Fruit fly (Drosophila melanogaster): Measurements from ENCODE around the gene Ucp4C.

Gene Ucp4C

DNA sequence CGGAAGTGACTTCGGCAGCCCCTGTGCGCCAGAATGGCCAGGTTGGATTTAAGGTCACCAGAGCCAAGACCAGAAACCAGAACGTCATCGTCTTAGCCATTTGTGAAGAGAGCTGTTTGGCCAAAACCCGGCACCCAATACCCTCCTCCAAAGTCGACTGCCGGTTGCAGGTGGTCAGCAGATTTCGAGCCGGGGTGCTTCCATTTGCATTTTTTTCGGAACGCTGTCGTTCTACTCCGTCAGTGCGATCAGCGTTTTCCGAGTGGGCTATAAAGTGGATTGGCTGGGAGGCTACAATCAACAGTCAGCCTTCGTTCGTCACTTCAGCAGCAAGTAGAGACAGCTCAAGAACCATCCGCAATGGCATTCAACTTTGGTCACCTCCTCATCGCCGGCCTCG lies 11.7 kb upstream of the Ucp4C start, which contains the start of the genes CG13998 and Vm26Ab:
TSS of gene CG13998 (minus strand) at position 114 of the 400 bp plus-strand sequence.
TSS of gene Vm26Ab (plus strand) at position 299 of the 400 bp plus-strand sequence.
- TF ChIP-seq CTCF (optimal IDR thresholded peaks at IDR 0.05): no peak
- TF ChIP-seq CG8478 (optimal IDR thresholded peaks at IDR 0.05): no peak

DNA sequence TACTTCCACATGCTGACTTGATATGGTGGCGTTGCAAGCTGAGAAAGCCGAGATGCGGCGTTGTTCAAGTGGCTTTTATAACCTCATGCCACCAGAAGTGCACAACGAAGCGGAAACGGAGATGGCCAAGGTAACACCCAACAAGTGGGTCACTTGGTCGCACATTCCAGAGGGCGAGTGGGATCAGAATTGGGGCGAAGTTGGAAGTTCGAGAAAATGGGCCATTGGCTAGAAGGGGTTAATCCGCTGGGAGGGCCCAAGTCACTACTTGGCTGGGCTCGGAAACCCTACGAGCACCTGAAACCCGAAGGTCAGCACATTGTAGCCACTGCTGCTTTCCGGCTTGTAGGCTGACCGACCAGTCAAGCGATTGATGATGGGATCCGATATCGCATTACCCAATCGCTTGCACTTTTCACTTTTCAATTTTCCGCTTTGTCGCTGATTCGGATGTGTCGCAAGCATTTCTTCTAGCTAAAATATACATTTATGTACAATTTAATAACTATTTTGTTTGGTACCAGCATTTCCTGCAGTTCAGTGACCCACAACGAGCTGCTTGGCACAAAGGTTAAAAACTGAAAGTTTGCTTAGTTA lies 9.7 kb upstream of the Ucp4C start, which contains the start of gene Vm26Ac:
TSS of gene Vm26Ac (minus strand) at position 51 of the 597 bp plus-strand sequence.
- TF ChIP-seq CTCF (optimal IDR thresholded peaks at IDR 0.05) (no peak), CG8478 (optimal IDR thresholded peaks at IDR 0.05) (no peak)

DNA sequence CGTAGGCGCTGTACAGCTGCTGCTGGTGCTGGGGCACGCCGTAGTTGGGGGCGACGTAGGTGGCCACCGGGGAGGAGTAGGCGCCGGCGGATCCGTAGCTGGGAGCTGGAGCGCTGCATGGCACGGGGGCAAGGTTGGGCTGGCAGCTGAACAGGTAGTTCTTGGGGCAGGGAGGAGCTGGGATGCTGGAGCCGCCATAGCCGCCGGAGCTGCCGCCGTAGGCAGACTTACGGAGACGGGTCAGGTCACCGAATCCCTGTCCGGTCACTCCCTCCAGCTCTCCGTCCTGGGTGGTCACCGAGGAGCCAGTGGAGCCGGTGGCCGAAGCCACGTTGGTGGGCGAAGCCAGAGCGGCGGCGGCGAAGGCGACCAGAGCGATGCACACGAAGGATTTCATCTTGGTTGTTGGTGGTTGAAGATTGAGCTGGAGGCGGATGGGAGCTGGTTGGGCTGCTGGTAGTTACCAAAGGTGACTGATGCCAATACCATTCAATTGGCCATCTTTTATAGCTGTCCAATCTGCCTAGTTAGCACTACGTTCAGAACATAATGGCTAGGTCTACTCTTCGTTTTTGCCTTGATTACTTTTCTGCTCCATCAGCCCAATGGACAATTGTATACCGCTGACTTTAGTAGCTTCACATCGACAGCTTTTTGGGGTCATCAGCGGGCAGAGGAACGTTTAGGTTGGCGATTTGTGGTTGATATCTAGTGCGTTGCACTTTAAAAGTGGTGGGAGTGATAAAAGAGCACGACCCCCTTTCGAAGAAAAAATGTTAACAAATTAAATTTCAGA lies 8.3 kb upstream of the Ucp4C start, which contains the start of gene Vm26Aa:
TSS of gene Vm26Aa (minus strand) at position 478 of the 796 bp plus-strand sequence.
- TF ChIP-seq CG8478 (optimal IDR thresholded peaks at IDR 0.05) (no peak), CTCF (optimal IDR thresholded peaks at IDR 0.05) (no peak)

DNA sequence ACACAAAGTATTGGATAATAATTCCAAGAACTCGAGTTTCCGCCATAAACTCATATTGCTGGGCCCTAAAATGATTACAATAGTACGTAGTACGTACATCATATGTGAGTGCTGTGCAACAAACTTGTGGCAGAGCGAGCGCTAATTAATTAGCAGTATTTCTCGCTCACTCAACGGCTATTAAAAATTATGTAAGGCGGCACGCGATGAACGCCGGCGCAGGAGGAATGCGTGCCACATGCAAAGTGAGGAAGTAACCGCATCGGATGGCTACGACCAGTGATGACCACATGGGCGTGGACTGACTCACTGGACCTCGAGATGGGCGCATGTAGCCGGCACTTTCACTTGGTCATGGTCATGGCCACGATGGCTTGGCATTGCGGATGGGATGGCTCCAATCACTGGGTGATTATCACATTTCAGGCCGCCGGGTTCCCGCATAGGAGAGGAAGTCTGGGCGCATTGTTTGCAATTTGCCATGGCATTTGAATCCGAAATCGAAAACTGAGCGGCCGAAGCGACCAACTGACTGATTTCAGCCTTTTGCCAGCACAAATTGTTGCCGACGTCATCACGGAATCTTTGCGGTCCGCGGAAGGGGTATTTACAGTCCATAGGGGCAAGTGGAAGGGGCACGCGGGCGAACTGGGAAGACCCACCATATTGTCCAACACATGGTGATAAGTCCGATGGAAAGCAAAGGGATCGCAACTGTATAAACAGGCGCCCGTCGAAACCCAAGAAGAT lies 7.0 kb upstream of the Ucp4C start:
- no peak for TF ChIP-seq CG8478 (optimal IDR thresholded peaks at IDR 0.05)

DNA sequence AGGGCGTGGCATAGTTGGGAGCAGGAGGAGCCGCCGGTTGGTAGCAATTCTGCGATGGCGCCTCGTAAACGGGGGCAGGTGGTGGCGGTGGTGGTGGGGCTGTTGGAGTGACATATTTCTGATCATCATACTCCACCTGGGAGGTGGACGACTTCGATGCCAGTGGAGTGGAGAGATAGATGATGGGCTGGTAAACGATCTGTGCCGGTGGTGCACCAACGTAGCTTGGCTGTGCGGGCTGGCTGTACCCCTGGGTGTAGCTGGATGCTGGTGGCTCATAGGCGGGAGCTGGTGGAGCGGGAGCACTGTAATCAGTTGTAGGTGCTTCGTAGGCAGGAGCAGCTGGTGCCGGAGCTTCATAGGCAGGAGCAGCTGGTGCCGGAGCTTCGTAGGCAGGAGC lies 5.1 kb upstream of the Ucp4C start:
- no peak for TF ChIP-seq CTCF (optimal IDR thresholded peaks at IDR 0.05)
- no peak for TF ChIP-seq CG8478 (optimal IDR thresholded peaks at IDR 0.05)

DNA sequence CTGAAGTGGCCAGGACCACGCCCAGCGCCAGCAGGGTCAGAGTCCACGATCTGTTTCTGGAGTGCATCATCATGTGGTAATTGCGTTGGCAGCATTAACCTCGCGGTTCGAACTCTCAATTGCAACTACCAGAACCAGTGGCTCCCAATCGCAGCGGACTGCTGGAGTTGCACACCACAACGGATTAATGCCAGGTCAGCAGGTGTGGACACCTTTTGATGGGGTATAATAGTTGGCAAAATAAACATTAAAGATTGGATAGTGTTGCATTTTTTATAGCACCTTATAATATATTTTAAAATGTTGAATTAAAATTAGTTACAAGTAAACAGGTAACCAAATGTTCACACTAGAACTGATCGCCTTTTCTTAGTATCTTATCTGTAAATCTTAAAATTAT lies 4.2 kb upstream of the Ucp4C start:
- TF ChIP-seq CG8478 (optimal IDR thresholded peaks at IDR 0.05) (no peak), CTCF (optimal IDR thresholded peaks at IDR 0.05) (no peak)

DNA sequence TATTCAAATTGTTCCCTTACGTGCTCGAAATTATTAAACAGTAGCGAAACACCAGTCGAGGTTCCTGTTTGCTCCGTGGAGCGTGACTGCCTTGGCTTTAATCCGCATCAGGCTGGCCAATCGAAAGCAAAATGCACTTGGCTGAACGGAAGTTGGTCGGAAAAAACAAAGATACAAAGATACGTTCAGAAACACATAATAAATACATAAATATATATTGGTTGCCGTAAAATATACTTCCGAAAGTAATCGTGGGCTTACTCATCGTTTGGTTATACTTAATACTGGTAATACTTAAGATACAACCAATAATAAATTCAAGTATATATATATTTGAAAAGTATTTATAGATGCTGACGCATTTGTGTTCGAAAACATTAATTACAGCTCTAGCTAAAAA lies 3.5 kb upstream of the Ucp4C start, which contains the start of gene psd:
TSS of gene psd (minus strand) at position 101 of the 400 bp plus-strand sequence.
- TF ChIP-seq CTCF (optimal IDR thresholded peaks at IDR 0.05): no peak
- TF ChIP-seq CG8478 (optimal IDR thresholded peaks at IDR 0.05): no peak

DNA sequence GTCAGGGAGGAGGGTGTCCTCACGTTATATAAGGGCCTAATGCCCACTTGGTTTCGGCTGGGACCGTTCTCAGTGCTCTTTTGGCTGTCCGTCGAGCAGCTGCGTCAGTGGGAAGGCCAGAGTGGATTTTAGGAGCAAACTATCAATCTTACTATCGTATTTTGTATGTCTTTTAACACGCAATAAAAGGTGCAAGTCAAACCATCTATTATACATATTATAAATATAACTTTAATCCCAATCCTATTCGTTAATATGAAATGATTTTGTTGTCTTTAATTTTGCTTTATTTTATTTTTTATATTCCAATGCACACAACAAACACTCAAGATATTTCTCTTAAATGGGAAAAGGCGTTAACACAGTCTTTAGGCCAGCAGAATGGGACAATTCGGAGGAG lies 1.2 kb downstream of the Ucp4C start, which contains the start of gene Ucp4B:
TSS of gene Ucp4B (plus strand) at position 301 of the 400 bp plus-strand sequence.
- TF ChIP-seq CG8478 (optimal IDR thresholded peaks at IDR 0.05) (no peak), CTCF (optimal IDR thresholded peaks at IDR 0.05) (no peak)

DNA sequence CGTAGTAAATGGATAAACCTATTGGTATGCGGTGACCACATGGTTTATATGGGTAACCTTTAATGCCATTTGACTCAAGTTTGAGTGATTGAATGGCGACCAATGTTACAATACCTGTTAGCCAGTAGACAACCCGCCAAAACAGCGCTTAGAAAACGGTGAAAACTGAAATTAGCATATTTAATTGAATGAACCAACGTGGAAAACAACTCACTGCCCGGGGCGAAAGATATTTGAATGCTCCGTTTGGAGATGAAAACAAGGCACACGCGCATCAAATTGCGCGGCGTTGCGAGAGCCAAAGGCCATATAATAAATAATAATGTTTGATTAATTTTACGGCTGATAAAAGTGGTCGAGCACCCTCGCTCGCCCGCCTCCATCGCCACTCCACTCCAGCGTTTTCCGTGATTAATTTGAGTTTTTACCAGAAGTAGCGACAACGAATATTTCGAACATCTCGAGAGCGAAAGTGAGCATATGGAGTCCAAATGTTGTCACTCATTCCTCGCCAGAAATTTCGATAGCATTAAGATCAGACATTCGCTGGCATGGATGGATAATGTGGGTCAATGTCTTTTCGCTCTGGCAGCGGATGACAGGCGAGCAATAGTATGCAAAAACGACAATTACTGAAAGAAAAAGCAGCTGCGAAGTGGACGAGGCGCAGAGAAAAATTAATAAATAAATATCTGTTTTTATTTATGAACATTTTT lies 2.9 kb downstream of the Ucp4C start:
- TF ChIP-seq CG8478 (optimal IDR thresholded peaks at IDR 0.05) (no peak), CTCF (optimal IDR thresholded peaks at IDR 0.05) (no peak)

DNA sequence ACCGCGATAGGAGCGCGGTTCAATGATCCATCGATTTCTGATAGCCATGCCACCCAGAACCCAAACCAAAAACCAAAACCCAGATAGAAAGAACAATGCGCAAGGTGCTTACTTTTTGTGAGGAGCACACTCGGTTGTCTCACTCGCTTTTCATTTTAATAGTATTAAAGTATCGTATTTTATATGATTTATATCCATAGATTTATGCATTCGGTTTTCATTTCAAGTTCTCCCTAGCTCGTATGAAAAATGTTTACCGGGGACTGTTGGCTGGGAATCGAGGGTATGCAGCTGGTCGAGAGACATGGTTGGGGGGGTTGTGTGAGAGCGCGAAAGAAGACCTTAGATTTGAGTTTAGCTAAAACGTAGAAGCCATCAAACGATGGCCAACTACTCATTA lies 3.6 kb downstream of the Ucp4C start:
- no peak for TF ChIP-seq CTCF (optimal IDR thresholded peaks at IDR 0.05)
- no peak for TF ChIP-seq CG8478 (optimal IDR thresholded peaks at IDR 0.05)

DNA sequence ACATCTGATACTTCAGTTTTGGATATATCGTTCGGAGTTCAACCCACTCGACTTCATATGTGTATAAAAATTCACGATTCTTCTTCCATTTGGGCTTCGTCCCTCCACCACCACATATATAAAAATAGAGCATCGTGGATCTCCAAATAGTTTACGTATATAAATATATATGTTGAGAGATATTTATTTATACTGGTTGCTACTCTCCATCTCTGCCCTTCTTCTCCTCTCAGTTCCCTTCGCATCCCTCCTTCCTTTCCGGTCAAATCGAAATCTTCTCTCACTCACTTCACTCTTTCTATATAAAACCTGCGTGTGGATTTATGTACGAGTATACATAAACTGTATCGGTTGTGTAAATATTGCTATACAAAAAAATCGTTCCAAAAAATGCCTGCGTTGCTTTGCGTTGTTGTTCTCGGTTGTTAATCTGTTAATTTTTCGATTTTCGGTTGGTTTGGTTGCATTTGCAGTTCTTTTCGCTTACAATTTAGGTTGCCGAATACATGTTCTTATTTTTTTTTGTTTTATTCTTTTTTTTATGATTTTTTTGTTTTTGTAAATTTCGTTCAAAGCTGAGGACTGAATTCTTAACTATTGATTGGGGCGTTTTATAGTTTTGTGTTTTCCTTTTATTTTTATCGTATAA lies 4.3 kb downstream of the Ucp4C start:
- TF ChIP-seq CTCF (optimal IDR thresholded peaks at IDR 0.05) (no peak), CG8478 (optimal IDR thresholded peaks at IDR 0.05) (no peak)

DNA sequence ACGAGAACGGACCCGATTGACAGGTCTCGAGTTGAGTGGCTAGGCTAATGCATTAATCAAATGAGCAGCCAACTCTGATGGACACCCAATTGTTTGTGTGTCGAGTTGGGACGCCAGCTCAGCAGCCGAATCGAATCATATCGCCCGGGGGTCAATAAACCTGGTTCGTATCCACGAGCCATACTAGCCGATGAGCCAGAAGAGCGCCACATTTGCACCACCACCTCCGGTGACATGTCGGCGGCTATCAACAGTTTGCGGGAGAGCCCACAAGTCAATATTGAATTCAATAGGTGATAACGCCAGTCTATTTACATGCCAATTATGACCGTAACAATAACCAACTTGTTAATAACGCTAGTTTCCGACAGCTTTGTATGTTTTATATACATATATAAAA lies 5.8 kb downstream of the Ucp4C start:
- TF ChIP-seq CTCF (optimal IDR thresholded peaks at IDR 0.05): no peak
- no peak for TF ChIP-seq CG8478 (optimal IDR thresholded peaks at IDR 0.05)

DNA sequence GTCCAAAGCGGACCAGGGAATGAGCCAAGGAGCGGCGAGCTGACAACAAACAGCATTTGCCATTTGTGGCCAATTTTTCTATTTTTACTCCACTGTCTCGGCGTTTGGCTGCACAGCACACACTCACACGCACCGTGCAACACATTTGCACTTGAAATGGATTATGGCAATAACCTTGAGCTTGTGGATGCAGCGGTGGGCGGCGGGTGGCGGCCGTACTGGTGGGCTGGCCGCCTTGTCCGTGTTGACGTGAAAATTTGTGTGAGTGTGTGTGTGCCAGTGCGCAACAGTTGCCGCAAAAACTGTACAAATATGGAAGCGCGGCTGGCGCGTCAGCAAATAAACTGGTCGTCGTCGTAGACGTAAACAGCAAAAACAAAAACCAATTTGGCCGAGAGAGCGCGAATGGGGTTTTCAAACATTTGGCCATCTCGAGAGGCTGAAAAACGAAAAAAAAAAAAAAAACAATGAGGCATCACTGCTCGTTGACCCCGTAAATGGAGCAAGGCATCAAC lies 6.7 kb downstream of the Ucp4C start:
- TF ChIP-seq CG8478 (optimal IDR thresholded peaks at IDR 0.05) (no peak), CTCF (optimal IDR thresholded peaks at IDR 0.05) (no peak)

DNA sequence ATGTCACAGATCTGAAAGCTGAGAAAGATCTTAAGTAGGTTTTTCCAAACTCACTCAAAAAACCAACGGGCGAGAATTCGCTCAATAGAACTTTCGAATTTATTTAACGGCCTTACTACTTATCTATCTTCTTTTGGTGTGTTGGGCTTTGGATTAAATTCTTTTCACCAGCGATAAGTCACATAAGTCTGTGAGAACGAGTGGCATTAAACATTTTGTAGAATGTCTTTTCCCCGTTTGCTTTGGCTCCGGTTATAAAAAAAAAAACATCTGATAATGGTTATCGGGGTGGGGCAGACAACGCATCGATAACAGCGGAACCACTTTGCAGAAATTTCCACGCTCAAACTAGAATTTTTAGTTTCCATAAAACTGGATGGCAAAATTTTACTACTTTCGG lies 7.2 kb downstream of the Ucp4C start:
- no peak for TF ChIP-seq CTCF (optimal IDR thresholded peaks at IDR 0.05)
- no peak for TF ChIP-seq CG8478 (optimal IDR thresholded peaks at IDR 0.05)
